Fruit fly (Drosophila melanogaster) whole organism, prepupa: ENCODE measurements around the gene CG42638.

Experiments
- CG16779 ChIP-seq: fragments of 200-800 bp; sonication (Bioruptor generic); optimal IDR thresholded peaks from 3 replicates; lab custom pipeline; 2017; ENCODE audit warnings: missing biosample characterization, mild to moderate bottlenecking, missing genetic modification characterization
- CG6792 ChIP-seq: fragments of 200-800 bp; sonication (Bioruptor generic); optimal IDR thresholded peaks from 3 replicates; lab custom pipeline; 2016; ENCODE audit warnings: missing biosample characterization, missing genetic modification characterization
- CG7368 ChIP-seq: fragments of 200-800 bp; sonication (Bioruptor generic); optimal IDR thresholded peaks from 3 replicates; lab custom pipeline; 2016; ENCODE audit warnings: missing biosample characterization, missing genetic modification characterization
- CG8632 ChIP-seq: fragments of 200-800 bp; sonication (Bioruptor generic); optimal IDR thresholded peaks from 3 replicates; lab custom pipeline; 2016; ENCODE audit warnings: missing biosample characterization, missing genetic modification characterization
- CG9139 ChIP-seq: fragments of 200-800 bp; sonication (Bioruptor generic); optimal IDR thresholded peaks from 3 replicates; lab custom pipeline; 2017; ENCODE audit warnings: missing biosample characterization, mild to moderate bottlenecking, missing genetic modification characterization
- Ets21C ChIP-seq: fragments of 200-800 bp; sonication (Bioruptor generic); optimal IDR thresholded peaks from 3 replicates; lab custom pipeline; 2016; ENCODE audit warnings: missing biosample characterization, missing genetic modification characterization
- Ets96B ChIP-seq: fragments of 200-800 bp; optimal IDR thresholded peaks from 2 replicates; lab custom pipeline; 2019; ENCODE audit warnings: missing biosample characterization, mild to moderate bottlenecking, missing genetic modification characterization, moderate library complexity
- OdsH ChIP-seq: fragments of 200-800 bp; sonication (Bioruptor generic); optimal IDR thresholded peaks from 3 replicates; lab custom pipeline; 2016; ENCODE audit warnings: missing biosample characterization, missing genetic modification characterization
- achi ChIP-seq: fragments of 200-800 bp; sonication (Bioruptor generic); optimal IDR thresholded peaks from 3 replicates; lab custom pipeline; 2016; ENCODE audit warnings: missing biosample characterization, missing genetic modification characterization
- acj6 ChIP-seq: fragments of 200-800 bp; sonication (Bioruptor generic); optimal IDR thresholded peaks from 3 replicates; lab custom pipeline; 2016; ENCODE audit warnings: missing biosample characterization, missing genetic modification characterization
- dsx ChIP-seq: fragments of 200-800 bp; optimal IDR thresholded peaks from 3 replicates; lab custom pipeline; 2019; ENCODE audit warnings: missing biosample characterization, mild to moderate bottlenecking, missing genetic modification characterization, moderate library complexity; ENCODE audit not compliant: poor library complexity, severe bottlenecking
- salr ChIP-seq, 2 experiments: fragments of 200-800 bp; sonication (Bioruptor generic); optimal IDR thresholded peaks; 3 replicates each; lab custom pipeline; 2016 to 2018; ENCODE audit warnings: missing biosample characterization in 2 of 2, missing genetic modification characterization in 2 of 2, mild to moderate bottlenecking in 1 of 2
- topi ChIP-seq: fragments of 200-800 bp; sonication (Bioruptor generic); optimal IDR thresholded peaks from 3 replicates; lab custom pipeline; 2016; ENCODE audit warnings: missing biosample characterization, missing genetic modification characterization
- vri ChIP-seq: fragments of 200-800 bp; sonication (Bioruptor generic); optimal IDR thresholded peaks from 3 replicates; lab custom pipeline; 2016; ENCODE audit warnings: missing biosample characterization, mild to moderate bottlenecking, missing genetic modification characterization

DNA sequence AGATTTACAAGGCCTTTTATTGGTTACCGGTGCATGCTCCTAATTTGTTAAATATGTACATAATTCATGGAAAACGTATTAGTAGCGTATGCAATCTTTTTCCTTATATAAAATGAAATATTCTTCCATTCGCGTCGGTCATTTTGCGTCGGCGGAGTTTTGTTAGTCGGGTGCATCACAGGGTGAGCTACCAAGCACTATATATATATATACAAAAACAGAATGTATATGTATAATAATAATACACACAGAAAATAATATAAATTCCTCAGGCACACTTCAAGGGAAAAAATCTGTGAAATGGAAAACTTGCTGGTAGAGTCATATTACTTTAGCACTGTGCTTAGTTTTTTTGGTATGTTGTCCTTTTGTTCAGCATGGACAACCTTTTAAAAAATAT lies 49.4 kb upstream of the CG42638 start, which contains the start of gene Ir76a:
- TF ChIP-seq CG6792 (GFP tag; lab: Kevin White, UChicago) (no peak), OdsH (GFP tag; lab: Kevin White, UChicago) (no peak), CG8632 (GFP tag; lab: Kevin White, UChicago) (no peak), CG9139 (GFP tag; lab: Kevin White, UChicago) (no peak), Ets21C (GFP tag; lab: Kevin White, UChicago) (no peak), CG7368 (GFP tag; lab: Kevin White, UChicago) (no peak), CG16779 (no peak), achi (GFP tag; lab: Kevin White, UChicago) (no peak), dsx (no peak), Ets96B (no peak), acj6 (GFP tag; lab: Kevin White, UChicago) (no peak), topi (no peak), salr (GFP tag; optimal IDR thresholded peaks at IDR 0.05; lab: Kevin White, UChicago) (no peak), vri (GFP tag; lab: Kevin White, UChicago) (no peak)
